Fruit fly (Drosophila melanogaster): ENCODE data around the gene del.

Gene del

DNA sequence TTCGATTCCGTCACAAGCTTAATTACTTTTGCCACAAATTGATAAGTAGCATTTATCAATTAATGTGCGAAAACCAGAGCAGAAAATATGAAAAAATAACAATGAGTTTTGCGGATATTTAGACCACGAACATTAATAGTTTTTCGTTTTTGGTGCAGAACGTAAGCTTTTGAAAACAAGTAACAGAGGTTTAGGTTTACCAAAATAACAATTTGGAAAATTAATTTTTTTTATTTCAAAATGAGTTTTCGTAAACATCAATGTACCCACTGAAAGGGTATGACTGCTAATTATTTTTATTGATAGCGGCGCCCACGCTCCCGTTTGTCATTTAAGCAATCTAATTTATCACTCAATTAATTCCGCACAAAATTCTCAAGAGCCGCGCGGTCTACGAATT is 47.0 kb upstream of the del start (continued):
- TF ChIP-seq cg (GFP tag; optimal IDR thresholded peaks at IDR 0.05), result no peak
- TF ChIP-seq CG12104 (GFP tag; optimal IDR thresholded peaks at IDR 0.05), result no peak
- no peak for TF ChIP-seq fd64A (GFP tag; optimal IDR thresholded peaks at IDR 0.05)
- peak; percentile 18; the same call in 1 of the 2 replicates for TF ChIP-seq NFAT (GFP tag; IDR thresholded peaks at IDR 0.05)
- no peak for TF ChIP-seq CG15696 (tag; optimal IDR thresholded peaks at IDR 0.05)
- TF ChIP-seq exex (tag; optimal IDR thresholded peaks at IDR 0.05), result peak; percentile 33
- no peak for TF ChIP-seq tin (GFP tag; optimal IDR thresholded peaks at IDR 0.05)
- 0 out of 2 replicates have a peak, but pooled peaks have one; percentile 9 for TF ChIP-seq Ptx1 (GFP tag; IDR thresholded peaks at IDR 0.05)
- TF ChIP-seq Med (GFP tag), result peak; percentile 69
- TF ChIP-seq az2 (GFP tag; optimal IDR thresholded peaks at IDR 0.05), result no peak
- no peak for TF ChIP-seq CkIIα-i1 (GFP tag; IDR thresholded peaks at IDR 0.05)
- TF ChIP-seq disco-r (GFP tag; optimal IDR thresholded peaks at IDR 0.05), result no peak
- TF ChIP-seq Dip3 (GFP tag; optimal IDR thresholded peaks at IDR 0.05), result no peak
- TF ChIP-seq Sry-β (GFP tag; optimal IDR thresholded peaks at IDR 0.05), result no peak
- no peak for TF ChIP-seq chinmo (GFP tag; IDR thresholded peaks at IDR 0.05; ENCODE audit: partially characterized antibody)
- no peak for TF ChIP-seq CG1529 (GFP tag; optimal IDR thresholded peaks at IDR 0.05)
- TF ChIP-seq CG7839 (tag; optimal IDR thresholded peaks at IDR 0.05), result peak; percentile 16
- TF ChIP-seq CG2120 (GFP tag; optimal IDR thresholded peaks at IDR 0.05), result peak; percentile 42
- TF ChIP-seq grau (tag; optimal IDR thresholded peaks at IDR 0.05), result peak; percentile 31
- TF ChIP-seq hbn (GFP tag; IDR thresholded peaks at IDR 0.05; ENCODE audit: partially characterized antibody), result no peak
- TF ChIP-seq pho (GFP tag; optimal IDR thresholded peaks at IDR 0.05), result no peak
- TF ChIP-seq CG15514 (GFP tag; optimal IDR thresholded peaks at IDR 0.05), result no peak
- TF ChIP-seq CG1647 (GFP tag; optimal IDR thresholded peaks at IDR 0.05), result no peak
- TF ChIP-seq Dek (tag; optimal IDR thresholded peaks at IDR 0.05), result no peak
- TF ChIP-seq CG6254 (GFP tag; optimal IDR thresholded peaks at IDR 0.05), result no peak

DNA sequence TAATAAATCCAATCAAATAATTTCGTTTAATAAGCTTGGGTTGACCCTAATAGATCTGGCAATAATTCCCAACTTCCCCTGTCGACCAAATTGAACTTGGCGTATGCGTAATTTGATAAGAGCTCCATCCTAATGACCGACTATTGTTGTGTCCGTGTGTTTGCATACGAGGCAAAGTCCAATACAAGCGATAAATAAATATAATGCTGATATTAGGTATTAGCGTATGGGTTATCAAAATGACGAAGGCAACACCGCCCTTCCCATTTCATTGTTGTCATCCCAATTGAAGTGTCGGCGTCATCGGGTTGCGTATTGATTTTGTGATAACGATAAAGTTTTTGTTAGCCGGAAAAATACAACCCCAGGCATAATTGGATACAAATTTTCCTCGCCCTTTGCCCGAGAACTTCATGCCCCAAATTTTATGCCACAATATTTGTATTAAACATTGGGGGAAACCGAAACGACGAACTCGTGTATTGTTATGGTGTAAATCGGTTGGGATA is 41.0 kb upstream of the del start:
- peak; percentile 91 for TF ChIP-seq mirr (GFP tag; optimal IDR thresholded peaks at IDR 0.05)
- no peak for TF ChIP-seq fd102C (GFP tag; optimal IDR thresholded peaks at IDR 0.05)
- peak; percentile 58 for TF ChIP-seq sens (GFP tag)
- TF ChIP-seq exex (tag; optimal IDR thresholded peaks at IDR 0.05), result peak; percentile 76
- no peak for TF ChIP-seq lov (optimal IDR thresholded peaks at IDR 0.05)
- TF ChIP-seq lov (GFP tag; IDR thresholded peaks at IDR 0.05), result 0 out of 3 replicates have a peak, but pooled peaks have one; percentile 15
- peak; percentile 16 for TF ChIP-seq lab (GFP tag; optimal IDR thresholded peaks at IDR 0.05)
- TF ChIP-seq onecut (GFP tag; IDR thresholded peaks at IDR 0.05), result peak; percentile 59
- no peak for TF ChIP-seq Elba2 (GFP tag; optimal IDR thresholded peaks at IDR 0.05)

DNA sequence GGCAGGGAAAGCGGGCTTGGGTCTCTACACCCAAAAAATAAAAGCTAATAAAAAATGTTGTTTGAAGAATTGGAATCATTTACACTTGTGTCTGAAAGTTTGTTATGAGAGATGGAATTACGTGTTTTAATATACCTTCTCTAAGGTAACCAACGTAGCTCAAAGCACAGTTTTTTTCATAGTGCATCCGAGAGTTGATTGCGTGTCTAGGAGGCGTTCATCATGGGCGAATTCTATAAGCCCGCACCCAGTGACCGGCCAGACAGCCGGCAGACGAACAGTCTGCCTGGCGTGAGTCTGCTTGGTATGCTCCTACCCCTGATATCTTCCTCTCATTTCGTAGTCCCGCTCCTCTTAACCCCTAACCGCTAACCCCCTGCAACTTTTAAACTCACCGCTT is 39.4 kb upstream of the del start:
- TF ChIP-seq dysf (GFP tag; IDR thresholded peaks at IDR 0.05), result peak; percentile 25; the same call in 1 of the 3 replicates
- TF ChIP-seq vnd (GFP tag; IDR thresholded peaks at IDR 0.05; ENCODE audit: partially characterized antibody), result no peak
- peak; percentile 1 for TF ChIP-seq CG18599 (GFP tag; optimal IDR thresholded peaks at IDR 0.05)
- no peak for TF ChIP-seq CG13894 (tag; optimal IDR thresholded peaks at IDR 0.05)
- peak; percentile 31; the same call in 1 of the 2 replicates for TF ChIP-seq Ptx1 (GFP tag; IDR thresholded peaks at IDR 0.05)
- no peak for TF ChIP-seq yki (optimal IDR thresholded peaks at IDR 0.05)
- TF ChIP-seq CG7987 (GFP tag; optimal IDR thresholded peaks at IDR 0.05), result no peak
- no peak for TF ChIP-seq esg (GFP tag; conservative IDR thresholded peaks at IDR 0.05)
- no peak for TF ChIP-seq CG4854 (GFP tag; optimal IDR thresholded peaks at IDR 0.05)
- peak; percentile 27; the same call in 1 of the 3 replicates for TF ChIP-seq row (GFP tag; IDR thresholded peaks at IDR 0.05)
- TF ChIP-seq Ets65A (GFP tag), result peak; percentile 81
- TF ChIP-seq CG32532 (GFP tag; IDR thresholded peaks at IDR 0.05), result 0 out of 2 replicates have a peak, but pooled peaks have one; percentile 14
- TF ChIP-seq pnt (GFP tag; optimal IDR thresholded peaks at IDR 0.05), result no peak
- TF ChIP-seq tup (GFP tag; optimal IDR thresholded peaks at IDR 0.05), result no peak
- 0 out of 2 replicates have a peak, but pooled peaks have one; percentile 24 for TF ChIP-seq Rfx (GFP tag; IDR thresholded peaks at IDR 0.05)
- no peak for TF ChIP-seq Hsf (GFP tag; optimal IDR thresholded peaks at IDR 0.05)
- TF ChIP-seq Nf-YA (GFP tag; IDR thresholded peaks at IDR 0.05), result no peak
- no peak for TF ChIP-seq Scr (GFP tag; IDR thresholded peaks at IDR 0.05; ENCODE audit: partially characterized antibody)
